Fruit fly (Drosophila melanogaster): ENCODE data around the gene CG9044.

Gene CG9044

DNA sequence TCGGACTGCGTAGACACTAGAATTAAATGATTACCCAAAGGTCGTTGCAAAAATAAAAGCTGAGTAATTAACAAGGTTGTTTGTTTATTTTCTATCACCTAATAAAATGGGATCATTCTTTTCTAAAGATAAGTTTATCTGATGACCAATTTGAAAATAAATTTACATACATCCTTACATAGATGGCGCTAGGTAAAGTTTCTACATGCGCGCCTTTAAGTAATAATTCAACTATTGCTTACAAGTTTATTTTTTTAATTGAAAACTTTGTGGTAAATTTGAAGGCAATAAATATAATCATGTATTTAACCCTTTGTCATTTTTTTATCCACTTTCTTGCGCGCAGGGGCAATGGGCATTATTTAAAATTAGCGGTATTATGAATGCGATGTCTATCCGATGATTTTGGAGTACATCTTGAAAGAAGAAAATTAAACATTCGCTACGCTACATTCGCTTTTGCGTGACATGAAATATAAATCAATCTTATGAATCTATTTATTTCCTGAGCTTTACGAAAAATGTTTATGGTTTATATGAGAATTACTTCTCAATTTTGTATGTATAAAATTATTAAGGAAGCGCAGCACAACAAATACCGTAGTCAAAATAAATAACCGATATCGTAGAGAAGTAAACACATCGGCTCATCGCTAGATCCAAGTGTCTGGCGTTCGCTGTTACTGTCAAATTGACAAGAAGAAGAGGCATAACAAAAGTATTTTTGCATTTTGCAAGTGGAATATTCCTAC is at the start of gene CG9044:
TSS of gene CG9044 (plus strand) at position 676 of the 752 bp plus-strand sequence.
- TF ChIP-seq Myc (optimal IDR thresholded peaks at IDR 0.05) (no peak), Sin3A (optimal IDR thresholded peaks at IDR 0.05) (no peak)

DNA sequence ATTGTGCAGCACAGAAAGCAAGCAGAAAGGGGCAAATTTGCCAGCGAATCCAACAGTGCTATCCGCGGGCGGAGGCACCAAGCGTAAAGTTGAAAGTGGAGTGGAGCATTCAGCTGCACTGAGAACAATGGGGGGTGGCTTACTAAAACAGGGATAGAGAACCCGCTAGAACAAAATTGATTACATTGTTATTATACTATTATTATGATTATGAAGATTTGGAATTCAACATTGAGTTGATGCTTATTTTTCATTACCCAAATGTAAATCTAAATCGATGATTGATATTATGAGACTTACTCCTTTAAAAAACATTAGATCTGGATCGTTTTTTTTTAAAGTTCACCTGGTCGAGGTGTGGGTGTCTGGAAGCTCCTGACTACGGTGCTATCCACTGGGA is 47.7 kb upstream of the CG9044 start:
- no peak for TF ChIP-seq insv (optimal IDR thresholded peaks at IDR 0.05)

DNA sequence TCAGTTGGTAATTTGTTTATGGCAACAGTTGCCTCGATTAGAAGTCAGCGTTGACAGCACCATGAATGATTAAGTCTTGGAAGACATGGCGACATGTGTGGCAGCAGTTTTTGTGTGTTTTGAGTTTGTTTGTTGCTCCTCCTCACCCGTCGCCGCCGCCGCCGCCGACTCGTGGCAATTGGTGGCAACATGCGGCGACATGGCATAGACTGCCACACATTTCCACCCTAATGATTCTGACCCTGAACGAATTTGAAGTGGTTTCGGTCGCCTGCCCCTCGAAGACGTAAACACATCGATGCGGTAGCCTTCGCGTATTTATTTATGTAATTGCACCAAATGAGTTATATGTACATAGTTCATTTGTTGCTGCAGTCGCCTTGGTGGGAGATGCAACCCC is 46.4 kb upstream of the CG9044 start:
- TF ChIP-seq psq (optimal IDR thresholded peaks at IDR 0.05) (no peak), Sin3A (optimal IDR thresholded peaks at IDR 0.05) (no peak), Myc (optimal IDR thresholded peaks at IDR 0.05) (no peak), h (optimal IDR thresholded peaks at IDR 0.05) (no peak), ttk (optimal IDR thresholded peaks at IDR 0.05) (no peak), insv (optimal IDR thresholded peaks at IDR 0.05) (no peak)

DNA sequence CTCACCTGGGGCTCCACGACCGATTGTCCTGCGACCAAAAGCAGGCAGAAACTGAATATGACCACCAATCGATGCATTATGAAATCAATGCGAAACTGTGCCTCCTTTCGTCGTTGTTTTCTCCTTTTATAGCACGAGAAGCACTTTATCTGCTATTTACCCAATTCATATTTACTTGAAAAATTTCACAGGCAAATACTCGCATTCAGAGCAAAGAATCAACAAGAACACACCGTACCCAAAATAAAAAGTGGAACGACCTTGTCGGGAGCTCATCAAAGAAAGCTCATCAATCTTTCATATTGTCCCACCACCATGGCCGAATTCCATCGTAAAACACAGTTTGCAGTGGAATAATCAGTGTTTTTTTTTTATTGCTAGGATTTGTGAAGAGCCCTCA is 44.7 kb upstream of the CG9044 start, which contains the start of gene CG9021:
TSS of gene CG9021 (minus strand) at position 105 of the 400 bp plus-strand sequence.
- TF ChIP-seq h (optimal IDR thresholded peaks at IDR 0.05) (no peak), ttk (optimal IDR thresholded peaks at IDR 0.05) (no peak)

DNA sequence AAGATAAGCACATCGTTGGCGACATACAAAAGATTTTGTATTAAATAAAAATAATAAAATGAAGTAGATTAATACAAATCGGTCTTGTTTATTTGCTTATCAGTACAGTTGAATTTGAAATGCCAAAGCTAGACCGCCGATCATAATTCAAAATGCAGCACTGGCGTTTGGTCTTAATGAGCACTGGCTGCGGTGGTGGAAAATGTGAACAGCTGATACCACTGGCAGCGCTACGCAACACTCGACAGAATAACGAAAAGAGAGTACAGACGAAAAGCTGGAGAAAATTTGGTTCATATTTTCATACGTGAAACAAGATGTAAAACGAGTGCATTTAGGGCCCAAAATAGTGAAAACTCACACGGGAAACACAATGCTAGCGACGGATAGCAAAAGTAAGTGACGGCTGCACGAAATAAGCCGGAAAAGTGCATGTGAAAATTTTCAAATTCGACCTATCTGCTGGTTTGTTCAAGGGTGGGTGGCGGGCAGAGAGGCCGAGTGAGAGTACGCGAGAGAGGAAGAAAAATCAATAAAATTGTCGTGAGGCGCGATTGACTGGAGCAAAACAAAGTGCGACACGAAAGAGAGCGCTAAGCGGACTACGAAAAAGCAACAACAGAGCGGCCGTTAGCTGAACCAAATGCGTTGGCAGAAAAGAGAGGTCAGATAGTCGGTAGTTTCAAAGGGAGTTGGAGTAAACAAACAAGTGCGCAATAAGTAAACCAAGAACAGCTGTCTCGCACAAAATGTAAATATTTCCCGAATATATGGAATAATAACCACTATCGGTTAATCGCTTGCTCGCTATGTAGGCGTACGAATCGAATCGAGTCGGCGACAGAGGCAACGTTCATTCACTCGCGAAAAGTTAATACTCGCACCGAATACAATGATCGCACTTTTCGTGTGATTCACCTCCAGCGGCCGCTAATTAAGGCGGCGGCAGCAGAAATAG is 42.1 kb upstream of the CG9044 start, which contains the start of gene bchs:
TSS of gene bchs (plus strand) at position 277 of the 958 bp plus-strand sequence.
- TF ChIP-seq ttk (optimal IDR thresholded peaks at IDR 0.05), result no peak
- TF ChIP-seq Myc (optimal IDR thresholded peaks at IDR 0.05), result no peak
- no peak for TF ChIP-seq insv (optimal IDR thresholded peaks at IDR 0.05)
- no peak for TF ChIP-seq psq (optimal IDR thresholded peaks at IDR 0.05)
- TF ChIP-seq Sin3A (optimal IDR thresholded peaks at IDR 0.05), result no peak
- TF ChIP-seq h (optimal IDR thresholded peaks at IDR 0.05), result no peak

DNA sequence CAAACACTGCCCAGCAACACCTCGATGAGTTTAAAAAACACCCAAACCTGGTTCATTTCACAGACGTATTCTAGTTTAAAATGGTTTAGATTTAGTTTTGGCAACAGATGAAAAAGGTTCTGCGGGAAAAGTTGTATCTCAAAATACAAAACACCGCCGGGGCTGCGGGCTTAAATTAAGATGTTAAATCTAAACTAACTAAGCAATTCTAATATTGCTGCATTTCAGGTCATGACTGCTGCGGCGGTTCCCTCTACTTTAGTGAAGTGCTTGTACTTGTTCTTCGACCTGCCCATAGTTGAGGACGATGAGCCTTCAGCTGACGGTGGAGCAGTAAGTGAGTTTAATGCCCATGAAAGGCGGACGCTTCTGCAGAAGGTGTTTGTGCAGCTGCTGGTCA is 39.1 kb upstream of the CG9044 start, which contains the start of gene CG14000:
TSS of gene CG14000 (minus strand) at position 101 of the 400 bp plus-strand sequence.
- TF ChIP-seq Myc (optimal IDR thresholded peaks at IDR 0.05) (no peak), h (optimal IDR thresholded peaks at IDR 0.05) (no peak), insv (optimal IDR thresholded peaks at IDR 0.05) (no peak), psq (optimal IDR thresholded peaks at IDR 0.05) (no peak)

DNA sequence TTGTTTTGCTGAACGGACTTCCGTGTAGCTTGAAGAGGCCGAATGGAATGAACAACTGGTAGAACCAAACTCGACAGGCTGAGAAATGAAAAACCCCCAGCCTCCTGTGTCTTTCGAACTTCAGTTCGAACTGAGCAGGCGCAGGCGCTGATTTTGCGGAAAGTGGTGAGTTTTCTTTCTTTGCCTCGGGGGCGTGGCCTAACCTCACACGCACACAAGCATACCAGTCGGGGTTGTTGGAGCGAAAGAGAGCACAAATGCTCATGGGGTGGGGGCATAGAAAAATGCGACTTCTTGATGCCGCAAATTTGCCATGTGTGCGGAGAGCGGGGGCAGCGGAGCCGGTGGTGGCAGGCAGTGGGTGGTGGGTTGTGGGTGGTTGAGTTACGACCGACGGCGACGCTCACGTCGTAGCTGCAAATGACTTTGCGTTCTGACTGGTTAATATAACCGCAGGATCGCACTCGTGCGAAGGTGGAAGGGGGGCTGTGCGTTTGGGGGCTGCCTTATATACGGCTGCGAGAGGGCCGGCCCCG is 25.6 kb upstream of the CG9044 start, which contains the start of gene CG9016:
TSS of gene CG9016 (minus strand) at position 51 of the 536 bp plus-strand sequence.
- no peak for TF ChIP-seq ttk (optimal IDR thresholded peaks at IDR 0.05)
- TF ChIP-seq psq (optimal IDR thresholded peaks at IDR 0.05), result no peak
- no peak for TF ChIP-seq Sin3A (optimal IDR thresholded peaks at IDR 0.05)
- TF ChIP-seq h (optimal IDR thresholded peaks at IDR 0.05), result no peak
- no peak for TF ChIP-seq insv (optimal IDR thresholded peaks at IDR 0.05)
- no peak for TF ChIP-seq Myc (optimal IDR thresholded peaks at IDR 0.05)

DNA sequence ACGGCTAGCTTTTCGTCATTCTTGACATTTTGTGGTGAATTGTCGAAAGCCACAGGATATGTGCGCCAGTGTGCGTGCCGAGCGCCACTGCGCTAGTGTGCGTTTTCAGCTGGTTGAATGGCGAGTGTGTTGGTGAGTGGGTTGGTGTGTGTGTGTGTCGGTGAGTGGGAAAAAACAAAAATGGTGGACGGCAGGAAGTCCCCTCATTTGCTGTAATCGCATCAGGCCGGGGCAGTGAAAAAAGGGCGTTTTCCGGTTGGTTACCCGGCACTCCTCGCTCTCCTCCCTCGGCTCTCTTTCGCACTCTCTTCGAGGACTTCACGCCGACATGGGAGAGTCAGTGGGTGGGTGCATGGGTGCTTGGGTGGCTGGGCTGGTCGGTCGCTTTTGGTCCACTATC is 24.1 kb upstream of the CG9044 start:
- TF ChIP-seq h (optimal IDR thresholded peaks at IDR 0.05), result no peak
- no peak for TF ChIP-seq insv (optimal IDR thresholded peaks at IDR 0.05)
- TF ChIP-seq ttk (optimal IDR thresholded peaks at IDR 0.05), result no peak
- no peak for TF ChIP-seq Sin3A (optimal IDR thresholded peaks at IDR 0.05)
- no peak for TF ChIP-seq psq (optimal IDR thresholded peaks at IDR 0.05)
- no peak for TF ChIP-seq Myc (optimal IDR thresholded peaks at IDR 0.05)

DNA sequence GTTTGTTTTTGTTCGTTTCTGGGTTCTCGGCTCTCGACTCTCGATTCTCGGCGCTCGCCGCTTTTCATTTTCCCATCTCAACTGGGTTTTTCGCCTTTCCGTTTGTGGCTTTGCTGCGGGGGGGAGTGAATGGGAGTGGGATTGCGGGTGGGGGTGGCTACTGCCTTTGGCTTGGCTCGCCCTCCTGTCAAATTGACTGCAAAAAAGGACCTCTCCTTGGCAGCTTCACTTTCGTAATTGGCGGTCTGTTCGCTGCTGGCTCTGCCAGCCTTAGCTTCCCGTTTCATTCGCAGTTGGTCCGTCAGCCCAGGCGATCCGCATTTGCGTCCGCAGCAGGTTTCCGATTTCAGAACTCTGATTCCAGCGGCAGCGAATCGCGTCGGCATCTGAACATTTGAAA is 23.6 kb upstream of the CG9044 start, which contains the start of gene dsf:
TSS of gene dsf (plus strand) at position 301 of the 400 bp plus-strand sequence.
- TF ChIP-seq psq (optimal IDR thresholded peaks at IDR 0.05) (no peak), ttk (optimal IDR thresholded peaks at IDR 0.05) (no peak)

DNA sequence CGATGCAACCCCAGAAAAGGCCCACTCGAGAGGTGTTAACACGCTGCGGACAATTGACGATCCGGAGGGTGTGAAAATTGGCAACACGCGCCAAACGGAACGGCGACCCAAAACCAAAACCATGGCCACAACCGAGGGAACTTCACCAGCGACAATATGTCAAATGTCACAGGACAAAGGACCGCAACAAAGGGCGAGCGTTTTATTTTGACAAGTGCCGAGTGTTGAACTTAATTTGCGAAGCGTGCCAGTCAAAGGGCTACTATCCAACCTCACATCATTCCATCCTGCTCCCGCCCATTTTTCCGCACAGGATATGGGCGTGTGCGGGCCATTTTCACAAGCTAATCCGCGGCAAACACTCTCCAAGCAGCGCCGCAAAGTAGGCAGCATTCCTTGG is 21.9 kb upstream of the CG9044 start:
- TF ChIP-seq h (optimal IDR thresholded peaks at IDR 0.05) (no peak), Sin3A (optimal IDR thresholded peaks at IDR 0.05) (no peak), insv (optimal IDR thresholded peaks at IDR 0.05) (no peak), Myc (optimal IDR thresholded peaks at IDR 0.05) (no peak), ttk (optimal IDR thresholded peaks at IDR 0.05) (no peak), psq (optimal IDR thresholded peaks at IDR 0.05) (no peak)

DNA sequence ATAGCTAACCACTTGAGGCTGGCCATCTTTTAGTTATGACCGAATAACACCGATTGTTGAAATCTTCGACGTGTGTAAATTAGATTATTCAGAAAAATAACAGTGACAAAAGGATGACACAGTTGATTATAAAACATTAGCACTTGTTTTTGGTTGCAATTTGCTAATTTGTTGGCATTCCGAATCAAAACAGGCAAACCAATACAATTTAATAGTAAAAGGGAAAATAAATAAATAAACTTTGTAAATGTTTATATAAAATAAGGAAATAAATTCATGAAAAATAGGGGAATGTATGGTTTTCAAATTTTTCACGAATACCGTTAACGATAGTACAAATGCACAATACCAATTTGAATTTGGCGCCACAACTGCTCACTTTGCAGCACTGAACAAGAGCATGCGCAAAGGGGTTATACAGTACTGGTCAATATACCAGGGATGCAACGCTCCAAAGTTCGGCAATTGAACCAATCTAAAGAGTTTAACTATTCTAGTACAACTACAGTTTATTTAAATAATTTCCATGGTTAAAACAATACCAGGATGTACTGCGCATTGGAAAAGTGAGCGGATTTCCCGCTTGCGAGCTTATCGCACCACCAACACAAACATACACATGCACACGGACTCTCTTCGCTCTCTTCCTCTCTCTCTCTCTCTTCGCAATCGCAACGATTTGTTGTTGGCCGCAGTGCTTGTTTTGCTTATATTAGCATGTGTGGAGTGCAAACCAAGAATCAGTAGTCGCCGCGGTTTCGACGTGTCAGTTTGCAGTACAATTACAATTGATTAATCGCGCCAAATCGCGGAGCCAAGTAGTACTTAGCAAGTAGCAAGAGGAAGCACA is 5.8 kb upstream of the CG9044 start, which contains the start of the genes Sfp26Ad and Gpdh1:
TSS of gene Sfp26Ad (minus strand) at position 76 of the 850 bp plus-strand sequence.
TSS of gene Gpdh1 (plus strand) at position 415 of the 850 bp plus-strand sequence.
- no peak for TF ChIP-seq h (optimal IDR thresholded peaks at IDR 0.05)
- no peak for TF ChIP-seq insv (optimal IDR thresholded peaks at IDR 0.05)
- no peak for TF ChIP-seq Myc (optimal IDR thresholded peaks at IDR 0.05)
